Worm (Caenorhabditis elegans): ENCODE results near the gene Y38H6C.21.

- TF ChIP-seq W03F9.2 (tag; optimal IDR thresholded peaks at IDR 0.05): no peak
- TF ChIP-seq dao-5 (tag; optimal IDR thresholded peaks at IDR 0.05): no peak
- TF ChIP-seq him-1 (tag; optimal IDR thresholded peaks at IDR 0.05): no peak
Observed at ce11 chrV:20558270-20558669, 3.2 kb upstream of the Y38H6C.21 start, which contains the start of gene abf-4.

Measured in whole organism, L4/young adult.